Fruit fly (Drosophila melanogaster): Measurements from ENCODE around the gene CG15385.
A peak's percentile ranks its signal among the peaks of the same experiment; 100 is the strongest.

The CG15385 gene

DNA sequence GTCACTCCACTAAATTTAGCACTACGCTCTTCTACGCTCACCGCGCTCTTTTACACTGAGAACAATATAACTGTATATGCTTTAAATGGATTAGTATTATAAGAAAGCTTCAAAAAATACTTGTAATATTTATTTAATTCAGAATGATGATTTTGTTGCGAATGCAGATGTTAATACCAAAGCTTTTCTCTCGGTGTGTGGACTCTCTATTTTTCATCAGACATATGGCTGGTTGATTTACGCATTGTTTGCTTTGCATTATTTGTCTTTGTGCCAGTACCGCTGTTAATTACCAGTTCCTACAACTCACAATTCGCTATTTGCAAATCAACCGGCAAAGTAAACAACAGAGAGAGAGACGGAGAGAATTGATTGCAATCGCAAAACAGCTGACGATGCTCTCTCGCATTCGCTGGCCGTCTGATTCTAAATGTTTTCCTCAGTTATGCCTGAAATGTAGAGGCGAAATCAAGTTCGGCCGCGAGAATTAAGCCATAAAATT, 9.3 kb upstream of the CG15385 start (continued):
- TF ChIP-seq nerfin-2 (GFP tag; IDR thresholded peaks at IDR 0.05; ENCODE audit: partially characterized antibody) (no peak), CG9609 (GFP tag; optimal IDR thresholded peaks at IDR 0.05) (peak; percentile 94), CG6175 (GFP tag; IDR thresholded peaks at IDR 0.05) (peak; percentile 96), Fer3 (tag; optimal IDR thresholded peaks at IDR 0.05) (peak; percentile 96), sug (tag; optimal IDR thresholded peaks at IDR 0.05) (peak; percentile 96), ro (GFP tag; IDR thresholded peaks at IDR 0.05) (peak; percentile 94), CG7357 (GFP tag; IDR thresholded peaks at IDR 0.05) (peak; percentile 87), CG8388 (GFP tag; optimal IDR thresholded peaks at IDR 0.05) (peak; percentile 92), CG15269 (tag; optimal IDR thresholded peaks at IDR 0.05) (peak; percentile 99), CG6791 (GFP tag; IDR thresholded peaks at IDR 0.05; ENCODE audit: partially characterized antibody) (no peak), CG17829 (tag; optimal IDR thresholded peaks at IDR 0.05) (peak; percentile 95), CG4328 (GFP tag; optimal IDR thresholded peaks at IDR 0.05) (peak; percentile 79), CG6654 (GFP tag; optimal IDR thresholded peaks at IDR 0.05) (peak; percentile 81), stwl (tag; optimal IDR thresholded peaks at IDR 0.05) (peak; percentile 16), HLH54F (GFP tag; optimal IDR thresholded peaks at IDR 0.05) (peak; percentile 95), NK7.1 (GFP tag; optimal IDR thresholded peaks at IDR 0.05) (peak; percentile 89), insv (GFP tag; optimal IDR thresholded peaks at IDR 0.05) (peak in 1 of 2 experiments; percentile 57), C15 (GFP tag; IDR thresholded peaks at IDR 0.05) (peak; percentile 96), crp (GFP tag; optimal IDR thresholded peaks at IDR 0.05) (peak in 1 of 2 experiments; percentile 73), amos (GFP tag; IDR thresholded peaks at IDR 0.05; ENCODE audit: partially characterized antibody) (no peak), twi (tag; optimal IDR thresholded peaks at IDR 0.05) (peak; percentile 92), CG10274 (GFP tag; optimal IDR thresholded peaks at IDR 0.05) (peak; percentile 83), knrl (GFP tag; IDR thresholded peaks at IDR 0.05; ENCODE audit: partially characterized antibody) (no peak), CG10321 (GFP tag; IDR thresholded peaks at IDR 0.05) (peak; percentile 80), corto (GFP tag; optimal IDR thresholded peaks at IDR 0.05) (peak; percentile 95), crol (GFP tag; IDR thresholded peaks at IDR 0.05) (peak; percentile 70), CG3726 (GFP tag; IDR thresholded peaks at IDR 0.05) (peak; percentile 94), sqz (GFP tag; optimal IDR thresholded peaks at IDR 0.05) (peak; percentile 78), Hr51 (GFP tag; optimal IDR thresholded peaks at IDR 0.05) (peak; percentile 95 to 96), CG4617 (GFP tag; optimal IDR thresholded peaks at IDR 0.05; ENCODE audit: borderline replicate concordance) (peak; percentile 77), NC2β (GFP tag; optimal IDR thresholded peaks at IDR 0.05) (peak; percentile 96), emc (GFP tag; optimal IDR thresholded peaks at IDR 0.05) (peak; percentile 91), zen (tag; optimal IDR thresholded peaks at IDR 0.05) (peak; percentile 94), Dek (tag; optimal IDR thresholded peaks at IDR 0.05) (peak; percentile 98), CG18599 (GFP tag; optimal IDR thresholded peaks at IDR 0.05) (peak; percentile 97), CG14014 (GFP tag; IDR thresholded peaks at IDR 0.05) (peak; percentile 99), Dref (GFP tag; IDR thresholded peaks at IDR 0.05) (peak; percentile 48), Max (GFP tag; optimal IDR thresholded peaks at IDR 0.05) (peak; percentile 89), Hey (tag; optimal IDR thresholded peaks at IDR 0.05) (peak; percentile 94), slou (GFP tag; optimal IDR thresholded peaks at IDR 0.05) (peak; percentile 92), grau (tag; optimal IDR thresholded peaks at IDR 0.05) (peak; percentile 95), ftz-f1 (GFP tag; optimal IDR thresholded peaks at IDR 0.05) (peak; percentile 68), gce (GFP tag; IDR thresholded peaks at IDR 0.05) (peak; percentile 97), CG10209 (GFP tag; optimal IDR thresholded peaks at IDR 0.05) (peak; percentile 98), slp2 (GFP tag; optimal IDR thresholded peaks at IDR 0.05) (peak; percentile 90), tup (GFP tag; optimal IDR thresholded peaks at IDR 0.05) (peak; percentile 90), CG10431 (GFP tag; optimal IDR thresholded peaks at IDR 0.05) (peak; percentile 72)
